Fruit fly (Drosophila melanogaster) whole organism, embryonic: ENCODE results near the gene eya.

ENCODE experiments used
- CG10274 ChIP-seq: fragments of 200-800 bp; sonication (Bioruptor generic); optimal IDR thresholded peaks from 3 replicates; lab custom pipeline; 2017; ENCODE audit warnings: missing biosample characterization, mild to moderate bottlenecking, missing genetic modification characterization
- CG10321 ChIP-seq: fragments of 200-800 bp; sonication (Bioruptor generic); IDR thresholded peaks from 2 replicates; pipeline ENCODE4 v1.3.6; 2022; ENCODE audit warnings: missing biosample characterization, missing genetic modification characterization
- CG10543 ChIP-seq: fragments of 200-800 bp; sonication (Bioruptor generic); optimal IDR thresholded peaks from 3 replicates; lab custom pipeline; 2017; ENCODE audit warnings: missing biosample characterization, mild to moderate bottlenecking, missing genetic modification characterization, moderate library complexity
- CG10654 ChIP-seq: fragments of 200-800 bp; sonication (Bioruptor generic); optimal IDR thresholded peaks from 2 replicates; lab custom pipeline; 2016; ENCODE audit warnings: missing biosample characterization, missing genetic modification characterization
- CG11085 ChIP-seq: fragments of 200-800 bp; sonication (Bioruptor generic); IDR thresholded peaks from 2 replicates; pipeline ENCODE4 v1.3.6; 2022; ENCODE audit warnings: missing biosample characterization, missing genetic modification characterization
- CG12071 ChIP-seq: fragments of 200-800 bp; sonication (Bioruptor generic); optimal IDR thresholded peaks from 3 replicates; lab custom pipeline; 2018; ENCODE audit warnings: missing biosample characterization, mild to moderate bottlenecking, missing genetic modification characterization
- CG13287 ChIP-seq: fragments of 200-800 bp; sonication (Bioruptor generic); IDR thresholded peaks from 2 replicates; pipeline ENCODE4 v1.3.6; 2022; ENCODE audit warnings: missing biosample characterization, missing genetic modification characterization; ENCODE audit not compliant: partially characterized antibody
- CG15011 ChIP-seq: fragments of 200-800 bp; sonication (Bioruptor generic); optimal IDR thresholded peaks from 3 replicates; lab custom pipeline; 2018; ENCODE audit warnings: missing biosample characterization, mild to moderate bottlenecking, missing genetic modification characterization
- CG1603 ChIP-seq: fragments of 200-800 bp; sonication (Bioruptor generic); optimal IDR thresholded peaks from 2 replicates; lab custom pipeline; 2019; ENCODE audit warnings: missing biosample characterization, mild to moderate bottlenecking, missing genetic modification characterization, moderate library complexity
- CG17186 ChIP-seq: fragments of 200-800 bp; sonication (Bioruptor generic); optimal IDR thresholded peaks from 3 replicates; lab custom pipeline; 2017; ENCODE audit warnings: missing biosample characterization, missing genetic modification reagents, missing genetic modification characterization
- CG17802 ChIP-seq: fragments of 200-800 bp; sonication (Bioruptor generic); optimal IDR thresholded peaks from 2 replicates; lab custom pipeline; 2018; ENCODE audit warnings: missing biosample characterization, mild to moderate bottlenecking, missing genetic modification characterization, moderate library complexity
- CG18599 ChIP-seq: fragments of 200-800 bp; sonication (Bioruptor generic); optimal IDR thresholded peaks from 3 replicates; lab custom pipeline; 2017; ENCODE audit warnings: missing biosample characterization, missing genetic modification characterization, mild to moderate bottlenecking, moderate library complexity, missing genetic modification reagents
- CG2712 ChIP-seq: fragments of 200-800 bp; optimal IDR thresholded peaks from 3 replicates; lab custom pipeline; 2019; ENCODE audit warnings: missing biosample characterization, mild to moderate bottlenecking, missing genetic modification characterization, moderate library complexity
- CG31224 ChIP-seq: fragments of 200-800 bp; sonication (Bioruptor generic); IDR thresholded peaks from 2 replicates; pipeline ENCODE4 v1.3.6; 2022; ENCODE audit warnings: missing biosample characterization, missing genetic modification characterization
- CG31365 ChIP-seq: fragments of 200-800 bp; sonication (Bioruptor generic); optimal IDR thresholded peaks from 2 replicates; lab custom pipeline; 2018; ENCODE audit warnings: missing biosample characterization, mild to moderate bottlenecking, missing genetic modification characterization
- CG4282 ChIP-seq: fragments of 200-800 bp; sonication (Bioruptor generic); optimal IDR thresholded peaks from 2 replicates; lab custom pipeline; 2016; ENCODE audit warnings: missing biosample characterization, missing genetic modification characterization
- CG4854 ChIP-seq: fragments of 200-800 bp; sonication (Bioruptor generic); optimal IDR thresholded peaks from 2 replicates; lab custom pipeline; 2016; ENCODE audit warnings: missing biosample characterization, missing genetic modification characterization, inconsistent platforms
- CG6854 ChIP-seq: fragments of 200-800 bp; sonication (Bioruptor generic); optimal IDR thresholded peaks from 3 replicates; lab custom pipeline; 2017; ENCODE audit warnings: missing biosample characterization, mild to moderate bottlenecking, missing genetic modification characterization
- CG7987 ChIP-seq: fragments of 200-800 bp; sonication (Bioruptor generic); optimal IDR thresholded peaks from 2 replicates; lab custom pipeline; 2018; ENCODE audit warnings: missing biosample characterization, mild to moderate bottlenecking, missing genetic modification characterization, moderate library complexity
- CG8290 ChIP-seq, 3 experiments: fragments of 200-800 bp; sonication (Bioruptor generic); optimal IDR thresholded peaks; 2 replicates each; lab custom pipeline; 2016 to 2019; ENCODE audit warnings: missing biosample characterization in 3 of 3, missing genetic modification characterization in 3 of 3, mild to moderate bottlenecking in 2 of 3, moderate library complexity in 1 of 3
- CG8478 ChIP-seq: fragments of >200 bp; optimal IDR thresholded peaks from 2 replicates; lab custom pipeline; 2018
- ERR ChIP-seq: fragments of 200-800 bp; sonication (Bioruptor generic); optimal IDR thresholded peaks from 2 replicates; lab custom pipeline; 2016; ENCODE audit warnings: missing biosample characterization, missing genetic modification characterization
- Ets65A ChIP-seq: fragments of 200-800 bp; sonication (Bioruptor generic); peaks from one replicate; lab custom pipeline; 2016; ENCODE audit warnings: missing biosample characterization, missing genetic modification characterization
- Jarid2 ChIP-seq: fragments of 200-800 bp; sonication (Bioruptor generic); optimal IDR thresholded peaks from 3 replicates; lab custom pipeline; 2017; ENCODE audit warnings: mild to moderate bottlenecking, missing biosample characterization, missing genetic modification reagents, missing genetic modification characterization
- Meics ChIP-seq: fragments of 200-800 bp; sonication (Bioruptor generic); optimal IDR thresholded peaks from 2 replicates; lab custom pipeline; 2017; ENCODE audit warnings: missing biosample characterization, mild to moderate bottlenecking, missing genetic modification characterization
- Mes4 ChIP-seq: fragments of 200-800 bp; sonication (Bioruptor generic); optimal IDR thresholded peaks from 2 replicates; lab custom pipeline; 2016; ENCODE audit warnings: missing biosample characterization, missing genetic modification characterization
- NC2α ChIP-seq: fragments of 200-800 bp; sonication (Bioruptor generic); optimal IDR thresholded peaks from 2 replicates; lab custom pipeline; 2016; ENCODE audit warnings: missing biosample characterization, missing genetic modification characterization
- Optix ChIP-seq: fragments of 200-800 bp; sonication (Bioruptor generic); IDR thresholded peaks from 3 replicates; pipeline ENCODE4 v1.3.6; 2022; ENCODE audit warnings: missing biosample characterization, missing genetic modification characterization
- Ravus ChIP-seq: fragments of 200-800 bp; sonication (Bioruptor generic); IDR thresholded peaks from 2 replicates; pipeline ENCODE4 v1.3.6; 2022; ENCODE audit warnings: missing biosample characterization, missing genetic modification characterization
- Side ChIP-seq: fragments of 200-800 bp; sonication (Bioruptor generic); optimal IDR thresholded peaks from 2 replicates; lab custom pipeline; 2016; ENCODE audit warnings: missing biosample characterization, missing genetic modification characterization
- Sox102F ChIP-seq: fragments of 200-800 bp; sonication (Bioruptor generic); optimal IDR thresholded peaks from 2 replicates; lab custom pipeline; 2018; ENCODE audit warnings: missing biosample characterization, mild to moderate bottlenecking, missing genetic modification characterization, moderate library complexity
- Spps ChIP-seq: fragments of 200-800 bp; sonication (Bioruptor generic); optimal IDR thresholded peaks from 2 replicates; lab custom pipeline; 2018; ENCODE audit warnings: missing biosample characterization, mild to moderate bottlenecking, missing genetic modification characterization
- Stat92E ChIP-seq, 3 experiments: fragments of >200 bp in 2 of 3; fragments of 200-800 bp in 1 of 3; sonication (Bioruptor generic) in 1 of 3; optimal IDR thresholded peaks; 2 replicates each; lab custom pipeline; 2017 to 2019; ENCODE audit warnings: missing biosample characterization in 3 of 3, missing genetic modification characterization in 3 of 3, mild to moderate bottlenecking in 1 of 3, moderate library complexity in 1 of 3
- amos ChIP-seq: fragments of 200-800 bp; sonication (Bioruptor generic); IDR thresholded peaks from 2 replicates; pipeline ENCODE4 v1.3.6; 2022; ENCODE audit warnings: missing biosample characterization, missing genetic modification characterization; ENCODE audit not compliant: partially characterized antibody
- bbx ChIP-seq: fragments of 200-800 bp; sonication (Bioruptor generic); IDR thresholded peaks from 2 replicates; pipeline ENCODE4 v1.3.6; 2022; ENCODE audit warnings: missing biosample characterization, missing genetic modification characterization; ENCODE audit not compliant: partially characterized antibody
- bigmax ChIP-seq: fragments of 200-800 bp; sonication (Bioruptor generic); optimal IDR thresholded peaks from 2 replicates; lab custom pipeline; 2018; ENCODE audit warnings: missing biosample characterization, mild to moderate bottlenecking, missing genetic modification characterization
- bowl ChIP-seq: fragments of 200-800 bp; sonication (Bioruptor generic); IDR thresholded peaks from 2 replicates; pipeline ENCODE4 v1.3.6; 2022; ENCODE audit warnings: missing biosample characterization, missing genetic modification characterization
- chm ChIP-seq: fragments of 200-800 bp; sonication (Bioruptor generic); IDR thresholded peaks from 2 replicates; pipeline ENCODE4 v1.3.6; 2022; ENCODE audit warnings: missing biosample characterization, missing genetic modification characterization
- dati ChIP-seq: fragments of 200-800 bp; sonication (Bioruptor generic); IDR thresholded peaks from 2 replicates; pipeline ENCODE4 v1.3.6; 2022; ENCODE audit warnings: missing biosample characterization, missing genetic modification characterization
- hb ChIP-seq: fragments of 200-800 bp; sonication (Bioruptor generic); IDR thresholded peaks from 3 replicates; pipeline ENCODE4 v1.3.6; 2022; ENCODE audit warnings: missing biosample characterization, missing genetic modification characterization; ENCODE audit not compliant: partially characterized antibody
- nau ChIP-seq: fragments of 200-800 bp; sonication (Bioruptor generic); optimal IDR thresholded peaks from 3 replicates; lab custom pipeline; 2017; ENCODE audit warnings: missing biosample characterization, mild to moderate bottlenecking, missing genetic modification characterization, missing genetic modification reagents
- rib ChIP-seq: fragments of 200-800 bp; sonication (Bioruptor generic); IDR thresholded peaks from 2 replicates; pipeline ENCODE4 v1.3.6; 2022; ENCODE audit warnings: missing biosample characterization, missing genetic modification characterization
- salm ChIP-seq: fragments of 200-800 bp; sonication (Bioruptor generic); optimal IDR thresholded peaks from 2 replicates; lab custom pipeline; 2018; ENCODE audit warnings: missing biosample characterization, mild to moderate bottlenecking, missing genetic modification characterization
- slou ChIP-seq: fragments of 200-800 bp; sonication (Bioruptor generic); optimal IDR thresholded peaks from 3 replicates; lab custom pipeline; 2016; ENCODE audit warnings: missing biosample characterization, missing genetic modification characterization
- sug ChIP-seq: fragments of 200-800 bp; optimal IDR thresholded peaks from 2 replicates; lab custom pipeline; 2019; ENCODE audit warnings: missing biosample characterization, mild to moderate bottlenecking, missing genetic modification characterization, moderate library complexity
- tap ChIP-seq: fragments of 200-800 bp; optimal IDR thresholded peaks from 3 replicates; lab custom pipeline; 2019; ENCODE audit warnings: missing biosample characterization, mild to moderate bottlenecking, missing genetic modification characterization, moderate library complexity
- tin ChIP-seq: fragments of 200-800 bp; sonication (Bioruptor generic); optimal IDR thresholded peaks from 3 replicates; lab custom pipeline; 2016; ENCODE audit warnings: missing biosample characterization, missing genetic modification characterization
- unpg ChIP-seq: fragments of 200-800 bp; sonication (Bioruptor generic); optimal IDR thresholded peaks from 3 replicates; lab custom pipeline; 2018; ENCODE audit warnings: missing biosample characterization, mild to moderate bottlenecking, missing genetic modification characterization, moderate library complexity
- vvl ChIP-seq: fragments of 200-800 bp; sonication (Bioruptor generic); IDR thresholded peaks from 2 replicates; pipeline ENCODE4 v1.3.6; 2022; ENCODE audit warnings: missing biosample characterization, missing genetic modification characterization
- yki ChIP-seq: fragments of >200 bp; optimal IDR thresholded peaks from 3 replicates; lab custom pipeline; 2018

Gene eya

DNA sequence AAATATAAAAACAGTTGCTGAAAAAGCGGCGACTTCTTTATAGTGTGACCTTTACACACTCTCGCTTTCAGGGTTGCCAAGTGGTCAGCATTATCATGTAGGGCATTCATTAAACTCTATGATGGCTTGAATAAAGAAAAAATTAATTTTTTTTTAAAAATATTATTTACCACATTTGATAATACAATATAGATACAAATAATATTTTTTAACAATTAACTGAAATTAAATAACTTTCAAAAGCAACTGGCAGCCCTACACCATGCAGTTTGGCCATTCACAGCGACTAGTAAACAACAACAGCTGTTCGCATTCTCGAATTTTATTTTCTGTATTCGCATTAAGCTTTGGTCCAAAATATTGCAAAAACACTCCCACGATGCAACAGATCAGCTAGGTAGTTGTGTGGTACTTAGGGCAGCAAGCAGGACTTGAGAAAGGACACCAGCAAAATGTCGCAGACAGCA is 56.0 kb downstream of the eya start, which contains the start of the genes Phf5a and CG31638 (continued):
- TF ChIP-seq tin (GFP tag; lab: Kevin White, UChicago) (peak; percentile 91), bowl (0 out of 2 replicates have a peak, but pooled peaks have one; percentile 26), CG15011 (GFP tag; lab: Kevin White, UChicago) (peak; percentile 82), CG1603 (peak; percentile 44), CG8478 (no peak), CG7987 (GFP tag; lab: Kevin White, UChicago) (peak; percentile 85), sug (tag; lab: Kevin White, UChicago) (peak; percentile 66), Optix (peak; percentile 89), CG31224 (peak; percentile 92), CG8290 (GFP tag; optimal IDR thresholded peaks at IDR 0.05; lab: Kevin White, UChicago) (peak; percentile 93), CG8290 (tag; optimal IDR thresholded peaks at IDR 0.05; lab: Kevin White, UChicago) (peak in 1 of 2 experiments; percentile 9), CG17802 (tag; lab: Kevin White, UChicago) (peak; percentile 88), vvl (GFP tag; lab: Robert Waterston, UW) (peak; percentile 82), CG31365 (tag; lab: Kevin White, UChicago) (peak; percentile 35), amos (GFP tag; lab: Robert Waterston, UW) (no peak), Side (GFP tag; lab: Kevin White, UChicago) (peak; percentile 34), hb (GFP tag; lab: Robert Waterston, UW) (no peak), yki (lab: Kevin White, UChicago) (no peak), salm (peak; percentile 20), CG18599 (GFP tag; lab: Kevin White, UChicago) (peak; percentile 96), Jarid2 (GFP tag; lab: Kevin White, UChicago) (peak; percentile 74), CG12071 (peak; percentile 76), Ravus (GFP tag; lab: Robert Waterston, UW) (no peak), rib (GFP tag; lab: Robert Waterston, UW) (no peak), CG2712 (tag; lab: Kevin White, UChicago) (peak; percentile 98), CG11085 (GFP tag; lab: Robert Waterston, UW) (peak; percentile 97), CG6854 (peak; percentile 64), Mes4 (GFP tag; lab: Kevin White, UChicago) (peak; percentile 1), NC2α (GFP tag; lab: Kevin White, UChicago) (no peak), Sox102F (no peak), bbx (GFP tag; lab: Robert Waterston, UW) (no peak), Meics (GFP tag; lab: Kevin White, UChicago) (peak; percentile 96), Ets65A (GFP tag; lab: Kevin White, UChicago) (peak; percentile 95), CG10654 (GFP tag; lab: Kevin White, UChicago) (peak; percentile 96), nau (GFP tag; lab: Kevin White, UChicago) (no peak), CG10274 (GFP tag; lab: Kevin White, UChicago) (peak; percentile 78), CG4854 (GFP tag; lab: Kevin White, UChicago) (no peak), Stat92E (GFP tag; optimal IDR thresholded peaks at IDR 0.05; lab: Kevin White, UChicago) (no peak), CG4282 (GFP tag; lab: Kevin White, UChicago) (no peak), dati (GFP tag; lab: Robert Waterston, UW) (peak; percentile 88), CG10543 (GFP tag; lab: Kevin White, UChicago) (peak; percentile 84), Spps (tag; lab: Kevin White, UChicago) (peak; percentile 95), ERR (GFP tag; lab: Kevin White, UChicago) (no peak), CG13287 (GFP tag; lab: Robert Waterston, UW) (peak; percentile 71), tap (peak; percentile 93), unpg (peak; percentile 87), CG10321 (GFP tag; lab: Robert Waterston, UW) (peak; percentile 58; the same call in 1 of the 2 replicates), slou (peak; percentile 83), bigmax (GFP tag; lab: Kevin White, UChicago) (peak; percentile 54), chm (GFP tag; lab: Robert Waterston, UW) (peak; percentile 77), CG17186 (GFP tag; lab: Kevin White, UChicago) (peak; percentile 22)
